Fruit fly (Drosophila melanogaster): ENCODE measurements around the gene CG42654.

The CG42654 gene

dm6 chr3L:19909234-19910053 is 44.9 kb downstream of the CG42654 start (continued):
- TF ChIP-seq CG17568 (GFP tag; optimal IDR thresholded peaks at IDR 0.05) (no peak), crol (GFP tag; IDR thresholded peaks at IDR 0.05) (no peak), Chrac-16 (GFP tag; optimal IDR thresholded peaks at IDR 0.05) (no peak), Trl (optimal IDR thresholded peaks at IDR 0.05) (no peak), Trl (GFP tag; optimal IDR thresholded peaks at IDR 0.05) (no peak), CG2116 (GFP tag; optimal IDR thresholded peaks at IDR 0.05) (peak; percentile 94), Blimp-1 (GFP tag; optimal IDR thresholded peaks at IDR 0.05) (no peak), gro (GFP tag; optimal IDR thresholded peaks at IDR 0.05) (no peak), CG7357 (GFP tag; IDR thresholded peaks at IDR 0.05) (no peak), Hey (tag; optimal IDR thresholded peaks at IDR 0.05) (no peak), CG3995 (GFP tag; optimal IDR thresholded peaks at IDR 0.05) (peak; percentile 40), Fer3 (tag; optimal IDR thresholded peaks at IDR 0.05) (no peak), fd102C (GFP tag; optimal IDR thresholded peaks at IDR 0.05) (no peak), klu (GFP tag; IDR thresholded peaks at IDR 0.05) (no peak), inv (GFP tag; IDR thresholded peaks at IDR 0.05; ENCODE audit: partially characterized antibody) (no peak), rib (GFP tag; IDR thresholded peaks at IDR 0.05) (no peak), Opbp (GFP tag; IDR thresholded peaks at IDR 0.05; ENCODE audit: partially characterized antibody) (peak; percentile 38; the same call in 1 of the 3 replicates), zen2 (GFP tag; IDR thresholded peaks at IDR 0.05; ENCODE audit: partially characterized antibody) (no peak), Kr (GFP tag; optimal IDR thresholded peaks at IDR 0.05) (no peak), Med (GFP tag) (peak; percentile 89), CG6654 (GFP tag; optimal IDR thresholded peaks at IDR 0.05) (no peak), nerfin-2 (GFP tag; IDR thresholded peaks at IDR 0.05; ENCODE audit: partially characterized antibody) (no peak), H2.0 (GFP tag; IDR thresholded peaks at IDR 0.05) (no peak), ERR (GFP tag; optimal IDR thresholded peaks at IDR 0.05) (no peak), CG11247 (GFP tag; IDR thresholded peaks at IDR 0.05) (no peak), prd (optimal IDR thresholded peaks at IDR 0.05) (no peak), prd (GFP tag; IDR thresholded peaks at IDR 0.05) (no peak), PHDP (tag; optimal IDR thresholded peaks at IDR 0.05) (peak; percentile 29), otp (GFP tag; IDR thresholded peaks at IDR 0.05) (no peak), NK7.1 (GFP tag; optimal IDR thresholded peaks at IDR 0.05) (no peak), CG18619 (GFP tag; optimal IDR thresholded peaks at IDR 0.05) (no peak), H15 (GFP tag; IDR thresholded peaks at IDR 0.05) (no peak), ro (GFP tag; IDR thresholded peaks at IDR 0.05) (no peak), fd96Cb (tag; optimal IDR thresholded peaks at IDR 0.05) (no peak), CG3407 (GFP tag; optimal IDR thresholded peaks at IDR 0.05) (no peak), br (optimal IDR thresholded peaks at IDR 0.05) (no peak), CG13123 (GFP tag; optimal IDR thresholded peaks at IDR 0.05) (no peak), CG34224 (GFP tag; IDR thresholded peaks at IDR 0.05; ENCODE audit: partially characterized antibody) (no peak), CG33213 (GFP tag; optimal IDR thresholded peaks at IDR 0.05) (peak; percentile 51), CG11093 (GFP tag; IDR thresholded peaks at IDR 0.05) (no peak), Hr51 (GFP tag; optimal IDR thresholded peaks at IDR 0.05) (peak in 1 of 2 experiments; percentile 25), sisA (GFP tag; IDR thresholded peaks at IDR 0.05) (no peak), Dref (GFP tag; IDR thresholded peaks at IDR 0.05) (peak; percentile 51), salm (tag; optimal IDR thresholded peaks at IDR 0.05) (no peak), sima (GFP tag; optimal IDR thresholded peaks at IDR 0.05) (no peak), HHEX (GFP tag; optimal IDR thresholded peaks at IDR 0.05) (peak; percentile 35), sd (tag; optimal IDR thresholded peaks at IDR 0.05) (peak; percentile 14), BEAF-32 (GFP tag; optimal IDR thresholded peaks at IDR 0.05) (peak; percentile 54), tin (GFP tag; optimal IDR thresholded peaks at IDR 0.05) (no peak), Rx (GFP tag; IDR thresholded peaks at IDR 0.05) (no peak), Optix (GFP tag; IDR thresholded peaks at IDR 0.05) (no peak)

All from whole organism, embryonic.